Fruit fly (Drosophila melanogaster): ENCODE measurements around the gene CG1227.

DNA sequence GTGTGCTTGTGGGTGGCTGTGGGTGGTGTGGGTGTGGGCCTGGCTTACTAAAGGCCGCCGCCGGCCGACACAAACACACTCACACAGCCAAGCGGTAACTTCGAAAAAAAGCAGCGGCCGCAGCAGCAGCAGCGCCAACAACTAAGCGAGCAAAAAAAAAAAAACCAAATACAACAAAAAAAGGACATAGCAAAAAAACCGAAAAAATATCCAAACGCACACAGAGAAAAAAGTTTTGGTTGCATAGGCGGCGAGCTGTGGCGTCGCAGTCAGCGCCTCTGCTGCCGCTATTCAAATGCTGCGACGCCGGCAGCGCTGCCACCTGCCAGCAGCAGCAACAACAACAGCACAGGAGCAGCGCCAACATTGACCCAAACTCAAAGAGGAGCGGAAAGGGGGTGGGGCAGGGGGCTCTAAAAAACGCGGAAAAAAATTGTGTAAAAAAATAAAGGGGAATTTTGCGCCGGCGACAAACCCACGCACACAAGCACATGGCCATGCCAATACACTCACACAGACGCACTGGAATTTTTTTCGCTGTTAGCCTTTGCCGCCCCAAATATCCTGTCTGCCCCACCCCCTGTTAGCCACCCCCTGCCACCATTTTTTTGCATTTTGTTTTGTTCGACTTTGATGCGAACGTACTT, 32.8 kb upstream of the CG1227 start:
- no peak for TF ChIP-seq psq (optimal IDR thresholded peaks at IDR 0.05)
- no peak for TF ChIP-seq Myc (optimal IDR thresholded peaks at IDR 0.05)
- no peak for TF ChIP-seq ttk (optimal IDR thresholded peaks at IDR 0.05)
- TF ChIP-seq Sin3A (optimal IDR thresholded peaks at IDR 0.05), result no peak
- TF ChIP-seq h (optimal IDR thresholded peaks at IDR 0.05), result no peak
